Worm (Caenorhabditis elegans) whole organism, L2 larva: ENCODE data around the gene ZK688.7.

Experiments used
- C34F6.9 ChIP-seq: fragments of 150-350 bp; optimal IDR thresholded peaks from 2 replicates; lab custom pipeline; 2014; ENCODE audit warnings: missing biosample characterization, missing genetic modification characterization
- F13H6.1 ChIP-seq: sonication (generic microtip); optimal IDR thresholded peaks from 2 replicates; lab custom pipeline; 2016; ENCODE audit warnings: missing genetic modification characterization, missing compliant biosample characterization
- R02D3.7 ChIP-seq: fragments of 150-350 bp; optimal IDR thresholded peaks from 2 replicates; lab custom pipeline; 2014; ENCODE audit warnings: missing biosample characterization, missing genetic modification characterization
- Y55F3AM.14 ChIP-seq: fragments of 200-800 bp; sonication (Bioruptor generic); optimal IDR thresholded peaks from 2 replicates; lab custom pipeline; 2018; ENCODE audit warnings: mild to moderate bottlenecking, missing genetic modification characterization, missing compliant biosample characterization
- alr-1 ChIP-seq: fragments of 150-350 bp; optimal IDR thresholded peaks from 2 replicates; lab custom pipeline; 2014; ENCODE audit warnings: missing biosample characterization, missing genetic modification characterization
- aly-2 ChIP-seq: fragments of 150-350 bp; optimal IDR thresholded peaks from 2 replicates; lab custom pipeline; 2014; ENCODE audit warnings: missing biosample characterization, missing genetic modification characterization
- ama-1 ChIP-seq: fragments of 150-350 bp; optimal IDR thresholded peaks from 2 replicates; lab custom pipeline; 2018; ENCODE audit warnings: inconsistent platforms
- blmp-1 ChIP-seq: sonication (generic microtip); optimal IDR thresholded peaks from 2 replicates; lab custom pipeline; 2017; ENCODE audit warnings: missing genetic modification characterization, mild to moderate bottlenecking, missing compliant biosample characterization, antibody characterized with exemption, moderate library complexity; ENCODE audit not compliant: insufficient read depth
- ceh-82 ChIP-seq: fragments of 150-350 bp; optimal IDR thresholded peaks from 2 replicates; lab custom pipeline; 2014; ENCODE audit warnings: missing biosample characterization, missing genetic modification characterization
- crh-2 ChIP-seq: sonication (generic microtip); optimal IDR thresholded peaks from 2 replicates; lab custom pipeline; 2017; ENCODE audit warnings: missing biosample characterization, missing genetic modification characterization
- egl-27 ChIP-seq: sonication (generic microtip); optimal IDR thresholded peaks from 3 replicates; lab custom pipeline; 2017; ENCODE audit warnings: missing biosample characterization, missing genetic modification reagents, missing genetic modification characterization
- elt-1 ChIP-seq: fragments of 150-350 bp; optimal IDR thresholded peaks from 2 replicates; lab custom pipeline; 2014; ENCODE audit warnings: missing biosample characterization, missing genetic modification characterization
- elt-3 ChIP-seq: sonication (generic microtip); optimal IDR thresholded peaks from 2 replicates; lab custom pipeline; 2017; ENCODE audit warnings: missing biosample characterization, missing genetic modification characterization
- fos-1 ChIP-seq: fragments of 150-350 bp; optimal IDR thresholded peaks from 2 replicates; lab custom pipeline; 2014; ENCODE audit warnings: missing biosample characterization, missing genetic modification characterization
- gmeb-1 ChIP-seq: fragments of 150-350 bp; optimal IDR thresholded peaks from 2 replicates; lab custom pipeline; 2014; ENCODE audit warnings: missing biosample characterization, missing genetic modification characterization
- lin-11 ChIP-seq: fragments of 150-350 bp; sonication (generic microtip); optimal IDR thresholded peaks from 2 replicates; lab custom pipeline; 2014; ENCODE audit warnings: missing biosample characterization, missing genetic modification characterization, inconsistent platforms, mixed read lengths
- lin-13 ChIP-seq: fragments of 150-350 bp; optimal IDR thresholded peaks from 2 replicates; lab custom pipeline; 2014; ENCODE audit warnings: missing biosample characterization, missing genetic modification reagents, missing genetic modification characterization
- lsy-2 ChIP-seq, 2 experiments: fragments of 150-350 bp in 1 of 2; sonication (generic microtip) in 1 of 2; optimal IDR thresholded peaks; 2 replicates each; lab custom pipeline; 2014 to 2017; ENCODE audit warnings: missing biosample characterization in 2 of 2, missing genetic modification characterization in 2 of 2
- mab-5 ChIP-seq: fragments of 150-350 bp; optimal IDR thresholded peaks from 2 replicates; lab custom pipeline; 2014; ENCODE audit warnings: missing biosample characterization, missing genetic modification characterization
- mdl-1 ChIP-seq, 2 experiments: fragments of 150-350 bp in 1 of 2; sonication (generic microtip) in 1 of 2; optimal IDR thresholded peaks; 2 replicates each; lab custom pipeline; 2017; ENCODE audit warnings: missing biosample characterization in 2 of 2, missing genetic modification characterization in 2 of 2
- nhr-11 ChIP-seq: fragments of 150-350 bp; optimal IDR thresholded peaks from 2 replicates; lab custom pipeline; 2014; ENCODE audit warnings: missing biosample characterization, missing genetic modification characterization
- nhr-12 ChIP-seq: fragments of 150-350 bp; optimal IDR thresholded peaks from 2 replicates; lab custom pipeline; 2014; ENCODE audit warnings: missing biosample characterization, missing genetic modification characterization
- nhr-129 ChIP-seq: fragments of 150-350 bp; optimal IDR thresholded peaks from 2 replicates; lab custom pipeline; 2014; ENCODE audit warnings: missing biosample characterization, missing genetic modification characterization
- nhr-237 ChIP-seq: fragments of 150-350 bp; optimal IDR thresholded peaks from 2 replicates; lab custom pipeline; 2014; ENCODE audit warnings: missing biosample characterization, missing genetic modification characterization
- nhr-25 ChIP-seq: fragments of 150-350 bp; sonication (generic microtip); optimal IDR thresholded peaks from 3 replicates; lab custom pipeline; 2014; ENCODE audit warnings: missing biosample characterization, missing genetic modification characterization
- nhr-77 ChIP-seq: fragments of 150-350 bp; optimal IDR thresholded peaks from 2 replicates; lab custom pipeline; 2014; ENCODE audit warnings: missing biosample characterization, missing genetic modification characterization
- peb-1 ChIP-seq: fragments of 150-350 bp; optimal IDR thresholded peaks from 2 replicates; lab custom pipeline; 2014; ENCODE audit warnings: missing biosample characterization, missing genetic modification characterization
- skn-1 ChIP-seq: sonication (generic microtip); optimal IDR thresholded peaks from 2 replicates; lab custom pipeline; 2017; ENCODE audit warnings: missing biosample characterization, missing genetic modification characterization
- sma-9 ChIP-seq, 2 experiments: fragments of 150-350 bp in 1 of 2; sonication (generic microtip) in 1 of 2; optimal IDR thresholded peaks; 2 replicates each; lab custom pipeline; 2014 to 2016; ENCODE audit warnings: missing genetic modification characterization in 2 of 2, mild to moderate bottlenecking in 1 of 2, missing biosample characterization in 1 of 2, missing compliant biosample characterization in 1 of 2, missing genetic modification reagents in 1 of 2, moderate library complexity in 1 of 2
- snpc-4 ChIP-seq: fragments of 150-350 bp; optimal IDR thresholded peaks from 2 replicates; lab custom pipeline; 2014; ENCODE audit warnings: missing biosample characterization, missing genetic modification characterization
- unc-39 ChIP-seq: fragments of 150-350 bp; optimal IDR thresholded peaks from 2 replicates; lab custom pipeline; 2014; ENCODE audit warnings: missing biosample characterization, missing genetic modification characterization
- unc-55 ChIP-seq: fragments of 150-350 bp; sonication (generic microtip); optimal IDR thresholded peaks from 3 replicates; lab custom pipeline; 2014; ENCODE audit warnings: missing biosample characterization, missing genetic modification reagents, missing genetic modification characterization
- unc-62 ChIP-seq: fragments of 150-350 bp; optimal IDR thresholded peaks from 2 replicates; lab custom pipeline; 2014; ENCODE audit warnings: missing biosample characterization, missing genetic modification reagents, missing genetic modification characterization
- zag-1 ChIP-seq: fragments of 150-350 bp; optimal IDR thresholded peaks from 2 replicates; lab custom pipeline; 2014; ENCODE audit warnings: missing biosample characterization, missing genetic modification characterization
- ztf-11 ChIP-seq: sonication (generic microtip); optimal IDR thresholded peaks from 2 replicates; lab custom pipeline; 2017; ENCODE audit warnings: missing biosample characterization, missing genetic modification characterization
- ztf-4 ChIP-seq: fragments of 150-350 bp; optimal IDR thresholded peaks from 2 replicates; lab custom pipeline; 2014; ENCODE audit warnings: missing biosample characterization, missing genetic modification characterization

The ZK688.7 gene

DNA sequence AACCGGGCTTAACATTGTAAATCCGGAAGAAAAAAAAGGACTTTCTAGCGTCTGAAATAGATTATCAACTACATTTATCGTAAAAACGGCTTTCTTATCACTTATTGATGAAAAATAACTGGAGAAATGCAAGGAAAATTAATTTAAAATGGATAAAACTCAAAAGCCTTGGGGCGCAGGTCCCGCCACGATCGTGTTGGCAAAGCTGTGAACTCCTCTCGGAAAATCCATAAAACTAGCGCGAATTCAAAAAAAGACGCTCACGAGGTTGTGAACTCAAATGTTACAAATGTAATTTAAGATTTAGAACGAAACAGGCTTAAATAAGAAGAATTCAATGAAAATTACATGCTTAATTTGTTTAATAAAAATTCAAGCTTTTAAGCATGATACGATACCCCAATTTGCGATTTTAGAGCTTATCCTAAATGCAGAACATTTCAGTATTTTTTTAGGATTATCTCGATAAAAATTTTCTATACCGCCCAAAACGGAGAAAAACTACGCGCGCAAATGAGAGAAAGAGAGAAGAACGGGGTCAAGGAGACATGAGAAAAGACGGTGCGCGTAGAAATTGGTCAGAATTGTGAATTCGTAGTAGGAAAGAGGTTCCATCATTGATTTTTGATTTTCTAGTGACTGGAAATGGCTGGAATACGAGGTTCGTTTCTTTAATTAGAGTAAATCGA, 40.8 kb upstream of the ZK688.7 start, which contains the start of gene C29E4.15:
Gene C29E4.15, plus strand, starts transcription at position 547 of the 689 bp plus-strand sequence.
- TF ChIP-seq lsy-2 (tag; optimal IDR thresholded peaks at IDR 0.05; lab: Kevin White, UChicago) (peak; percentile 27 to 80), elt-1 (tag; lab: Kevin White, UChicago) (no peak), nhr-12 (no peak), lin-13 (GFP tag; lab: Kevin White, UChicago) (no peak), C34F6.9 (tag; lab: Kevin White, UChicago) (peak; percentile 63), ceh-82 (tag; lab: Kevin White, UChicago) (no peak), unc-55 (GFP tag; lab: Kevin White, UChicago) (peak; percentile 83), snpc-4 (tag; lab: Kevin White, UChicago) (no peak), aly-2 (tag; lab: Kevin White, UChicago) (no peak), mdl-1 (tag; optimal IDR thresholded peaks at IDR 0.05; lab: Kevin White, UChicago) (no peak), crh-2 (tag; lab: Kevin White, UChicago) (peak; percentile 87), nhr-77 (tag; lab: Kevin White, UChicago) (no peak), F13H6.1 (peak; percentile 15), alr-1 (tag; lab: Kevin White, UChicago) (no peak), gmeb-1 (peak; percentile 60), nhr-25 (tag; lab: Kevin White, UChicago) (no peak), egl-27 (tag; lab: Kevin White, UChicago) (no peak), ama-1 (lab: Kevin White, UChicago) (no peak), Y55F3AM.14 (no peak), mab-5 (tag; lab: Kevin White, UChicago) (no peak), skn-1 (no peak), sma-9 (GFP tag; optimal IDR thresholded peaks at IDR 0.05; lab: Kevin White, UChicago) (no peak), sma-9 (tag; optimal IDR thresholded peaks at IDR 0.05; lab: Kevin White, UChicago) (no peak), nhr-129 (peak; percentile 6), elt-3 (tag; lab: Kevin White, UChicago) (no peak), zag-1 (tag; lab: Kevin White, UChicago) (no peak), nhr-11 (no peak), unc-39 (tag; lab: Kevin White, UChicago) (no peak)
- TF ChIP-seq, all 48 proteins: peak for 7

DNA sequence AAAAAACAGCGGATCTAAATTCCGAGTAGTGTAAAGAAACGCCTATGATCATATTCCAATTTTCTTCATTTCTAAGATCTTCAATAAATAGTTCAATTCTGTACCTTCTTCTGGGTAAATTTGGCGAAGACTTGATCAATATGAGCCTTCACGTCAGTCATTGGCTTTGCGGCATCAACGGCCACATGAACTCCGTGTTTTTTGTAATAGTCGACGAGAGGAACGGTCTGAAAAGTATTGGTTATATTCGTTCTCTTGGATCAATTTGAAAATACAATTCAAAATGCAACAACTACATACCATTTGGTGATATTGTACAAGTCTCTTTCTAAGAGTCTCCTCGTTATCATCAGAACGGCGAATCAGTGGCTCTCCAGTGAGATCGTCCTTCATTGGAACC, 39.0 kb upstream of the ZK688.7 start:
- TF ChIP-seq ama-1 (lab: Kevin White, UChicago) (peak; percentile 76), blmp-1 (tag; lab: Kevin White, UChicago) (no peak)
- TF ChIP-seq, all 48 proteins: peak for 1

ce11 chrIII:7948802-7949201, 37.4 kb upstream of the ZK688.7 start, which contains the start of gene col-90:
TSS of gene col-90 (plus strand) at chrIII:7948838.
- peak; percentile 59 for TF ChIP-seq ama-1 (lab: Kevin White, UChicago)
- TF ChIP-seq peb-1 (tag; lab: Kevin White, UChicago), result no peak

DNA sequence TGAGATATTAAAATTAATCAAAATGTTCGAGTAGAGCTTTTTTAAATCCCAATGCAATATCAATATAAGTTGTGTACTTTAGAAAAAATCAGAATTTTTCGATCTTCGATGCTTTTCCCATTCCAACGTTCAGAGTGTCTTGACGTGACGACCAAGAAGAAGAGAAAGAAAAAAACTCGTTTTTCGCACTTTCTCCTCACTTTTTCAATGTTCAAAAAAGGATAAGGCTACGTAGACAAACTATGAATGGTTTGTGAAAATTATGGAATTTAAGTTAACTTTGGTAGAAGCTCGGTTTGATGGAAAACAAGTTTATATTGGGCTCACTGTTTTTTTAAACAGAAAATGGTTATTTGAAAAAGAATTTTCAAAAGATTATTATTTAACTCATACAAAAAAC, 36.2 kb upstream of the ZK688.7 start:
- TF ChIP-seq sma-9 (GFP tag; optimal IDR thresholded peaks at IDR 0.05; lab: Kevin White, UChicago), result no peak
- no peak for TF ChIP-seq sma-9 (tag; optimal IDR thresholded peaks at IDR 0.05; lab: Kevin White, UChicago)
- no peak for TF ChIP-seq mab-5 (tag; lab: Kevin White, UChicago)
- TF ChIP-seq lin-11, result no peak
- TF ChIP-seq R02D3.7 (tag; lab: Kevin White, UChicago), result no peak
- no peak for TF ChIP-seq Y55F3AM.14
- no peak for TF ChIP-seq egl-27 (tag; lab: Kevin White, UChicago)
- no peak for TF ChIP-seq unc-62 (GFP tag; lab: Kevin White, UChicago)
- TF ChIP-seq elt-1 (tag; lab: Kevin White, UChicago), result no peak
- no peak for TF ChIP-seq peb-1 (tag; lab: Kevin White, UChicago)
- TF ChIP-seq unc-39 (tag; lab: Kevin White, UChicago), result no peak
- TF ChIP-seq ztf-4 (tag; lab: Kevin White, UChicago), result no peak
- TF ChIP-seq snpc-4 (tag; lab: Kevin White, UChicago), result no peak
- no peak for TF ChIP-seq ztf-11 (tag; lab: Kevin White, UChicago)
- TF ChIP-seq fos-1, result no peak
- TF ChIP-seq nhr-77 (tag; lab: Kevin White, UChicago), result no peak
- TF ChIP-seq nhr-237 (tag; lab: Kevin White, UChicago), result no peak
- TF ChIP-seq F13H6.1, result no peak
- no peak for TF ChIP-seq C34F6.9 (tag; lab: Kevin White, UChicago)
- TF ChIP-seq lin-13 (GFP tag; lab: Kevin White, UChicago), result no peak
